Fruit fly (Drosophila melanogaster) Kc167 (cell line): ENCODE results near the gene Nost.

ENCODE experiments used
- Myc ChIP-seq: fragments of >200 bp; optimal IDR thresholded peaks from 2 replicates; lab custom pipeline; 2017; ENCODE audit warnings: missing external identifiers
- Sin3A ChIP-seq: fragments of >200 bp; optimal IDR thresholded peaks from 2 replicates; lab custom pipeline; 2018; ENCODE audit warnings: missing external identifiers
- h ChIP-seq: fragments of >200 bp; optimal IDR thresholded peaks from 3 replicates; lab custom pipeline; 2018; ENCODE audit warnings: missing external identifiers
- insv ChIP-seq: fragments of >200 bp; optimal IDR thresholded peaks from 3 replicates; lab custom pipeline; 2018; ENCODE audit warnings: missing external identifiers
- psq ChIP-seq: fragments of >200 bp; optimal IDR thresholded peaks from 2 replicates; lab custom pipeline; 2017; ENCODE audit warnings: missing external identifiers
- ttk ChIP-seq: sonication (Bioruptor generic); optimal IDR thresholded peaks from 2 replicates; lab custom pipeline; 2017; ENCODE audit warnings: missing external identifiers

Gene Nost

DNA sequence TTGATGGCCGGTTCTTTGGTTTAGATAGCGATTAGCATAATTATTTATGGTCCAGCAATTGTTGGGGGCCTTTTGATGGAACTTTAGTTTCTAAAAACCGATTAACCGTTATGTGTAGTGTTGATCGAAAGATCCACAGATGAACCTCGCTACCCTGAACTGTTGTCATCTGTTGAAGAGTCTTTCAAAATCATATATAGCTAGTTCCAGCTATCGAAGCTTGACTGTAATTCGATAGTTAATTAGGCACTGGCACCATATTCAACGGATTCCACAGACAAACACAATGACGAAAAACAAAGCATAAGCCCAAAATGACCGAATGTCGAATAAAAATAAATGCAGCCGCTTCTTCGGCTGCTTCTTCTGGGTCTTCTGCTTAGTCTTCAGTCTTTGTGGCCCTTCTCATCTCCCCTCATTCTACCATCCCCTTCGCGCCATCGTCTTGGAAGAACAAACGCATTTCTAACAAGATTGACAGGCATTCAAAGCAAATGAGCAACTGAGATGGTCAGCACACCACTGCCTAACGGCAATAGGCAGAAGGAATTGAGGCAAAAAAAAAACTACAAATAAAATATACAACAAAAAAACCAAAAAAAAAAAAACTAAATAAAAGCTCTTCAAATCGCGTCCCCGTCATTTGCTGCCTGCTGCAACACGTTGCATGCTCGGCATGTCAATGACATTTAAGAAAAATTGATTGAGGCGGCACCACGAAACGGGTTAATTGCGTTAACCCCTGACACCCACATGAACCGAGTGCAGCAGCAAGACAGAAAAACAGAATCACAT lies 13.9 kb downstream of the Nost start:
- TF ChIP-seq psq (no peak), h (lab: Kevin White, UChicago) (no peak)

DNA sequence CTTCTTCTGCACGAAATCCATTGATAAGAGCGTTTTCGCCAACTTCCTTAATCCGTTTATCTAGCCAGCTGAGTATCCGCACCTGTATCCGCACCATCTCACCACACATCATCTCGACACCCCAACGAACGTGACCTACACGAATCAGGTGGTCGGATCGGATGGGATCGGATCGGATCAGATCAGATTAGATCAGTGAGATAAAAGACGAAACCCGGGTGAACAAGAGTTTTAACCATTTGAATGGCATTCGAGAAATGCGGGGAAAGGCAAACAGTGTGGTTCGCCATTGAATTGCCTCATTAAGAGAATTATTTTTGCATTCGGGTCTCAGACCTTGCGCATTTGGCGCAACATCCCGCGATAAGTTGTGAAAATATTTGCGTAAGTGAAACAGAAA lies 14.9 kb downstream of the Nost start:
- TF ChIP-seq Sin3A (no peak), h (lab: Kevin White, UChicago) (no peak), insv (no peak), Myc (lab: Kevin White, UChicago) (no peak), ttk (lab: Kevin White, UChicago) (no peak), psq (no peak)

DNA sequence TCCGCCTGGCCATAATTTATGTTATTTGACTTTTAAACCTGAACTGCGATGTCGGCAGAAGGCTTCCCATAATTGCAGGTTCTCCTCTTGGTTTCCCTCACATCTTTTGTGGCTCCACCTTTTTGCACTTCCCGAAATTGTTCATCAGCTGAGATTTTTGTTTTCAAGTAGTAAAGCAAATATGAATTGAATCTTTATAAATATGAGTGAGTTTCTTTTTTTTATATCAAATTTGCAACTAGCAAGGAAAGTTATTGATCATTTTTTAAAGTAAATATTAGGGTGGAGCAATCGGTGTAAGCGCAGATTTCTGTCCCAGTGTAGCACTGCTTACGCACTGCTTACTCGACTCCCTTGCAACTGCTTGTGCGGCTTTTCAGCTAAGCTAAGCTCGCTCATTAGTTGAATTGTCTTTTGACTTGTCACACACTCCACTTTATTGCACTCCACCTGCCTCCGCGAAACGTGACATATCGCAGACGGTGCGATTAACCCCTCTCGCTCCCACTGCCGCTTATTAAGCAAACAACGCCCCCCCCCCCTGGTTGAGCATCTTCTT lies 16.5 kb downstream of the Nost start:
- TF ChIP-seq insv (no peak), Sin3A (no peak), ttk (lab: Kevin White, UChicago) (no peak)

DNA sequence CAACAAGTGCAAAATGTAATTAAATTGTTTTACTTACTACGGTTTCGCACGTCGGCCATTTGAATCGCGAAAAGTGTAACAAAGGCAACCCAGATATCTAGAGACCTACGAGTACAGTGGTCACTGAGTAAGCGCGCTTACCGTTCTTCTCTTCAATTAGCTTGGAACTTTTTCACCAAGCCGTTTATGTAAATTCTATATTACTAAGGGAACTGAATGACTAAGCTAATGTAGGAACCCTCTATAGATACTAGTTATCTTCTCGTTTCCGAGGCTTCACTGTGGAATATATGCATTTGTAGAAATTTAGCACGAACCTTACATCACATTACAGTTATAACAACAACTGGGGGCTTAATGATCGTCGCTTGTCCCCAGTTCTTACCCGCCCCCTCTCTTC lies 17.0 kb downstream of the Nost start:
- TF ChIP-seq insv (no peak), psq (no peak), ttk (lab: Kevin White, UChicago) (no peak), Sin3A (no peak), h (lab: Kevin White, UChicago) (no peak), Myc (lab: Kevin White, UChicago) (no peak)

DNA sequence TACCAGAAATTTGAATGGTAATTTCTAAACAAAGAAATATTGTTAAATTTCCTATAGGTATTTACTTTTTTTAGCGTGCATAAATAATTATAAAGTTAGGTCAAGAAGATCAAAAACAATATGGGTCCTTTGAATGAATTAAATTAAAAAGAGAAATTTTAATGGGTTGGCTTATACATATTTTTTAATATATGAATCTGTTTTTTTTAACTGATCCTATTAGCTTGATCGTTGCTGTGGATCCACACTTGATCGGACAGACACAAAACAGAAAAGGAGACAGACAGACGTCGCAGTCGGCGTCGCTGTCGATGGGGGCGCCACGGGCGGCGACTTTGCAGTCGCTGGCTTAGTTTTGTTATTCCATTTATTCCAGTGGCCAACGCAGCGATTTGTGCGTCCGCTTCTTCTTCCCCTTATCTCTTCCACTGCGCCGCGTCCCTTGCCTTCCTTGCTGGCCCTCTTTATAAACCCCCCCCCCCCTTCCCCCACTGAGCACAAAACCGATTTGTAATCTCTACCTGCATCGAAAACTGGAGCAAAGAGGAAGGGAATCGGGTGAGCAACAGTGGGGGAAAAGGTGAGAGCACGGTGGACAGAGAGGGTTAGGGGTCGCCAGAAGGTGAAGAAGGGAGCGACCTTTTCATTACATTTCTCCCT lies 17.9 kb downstream of the Nost start:
- TF ChIP-seq psq (no peak), insv (no peak), Myc (lab: Kevin White, UChicago) (no peak), h (lab: Kevin White, UChicago) (no peak), ttk (lab: Kevin White, UChicago) (no peak), Sin3A (no peak)

DNA sequence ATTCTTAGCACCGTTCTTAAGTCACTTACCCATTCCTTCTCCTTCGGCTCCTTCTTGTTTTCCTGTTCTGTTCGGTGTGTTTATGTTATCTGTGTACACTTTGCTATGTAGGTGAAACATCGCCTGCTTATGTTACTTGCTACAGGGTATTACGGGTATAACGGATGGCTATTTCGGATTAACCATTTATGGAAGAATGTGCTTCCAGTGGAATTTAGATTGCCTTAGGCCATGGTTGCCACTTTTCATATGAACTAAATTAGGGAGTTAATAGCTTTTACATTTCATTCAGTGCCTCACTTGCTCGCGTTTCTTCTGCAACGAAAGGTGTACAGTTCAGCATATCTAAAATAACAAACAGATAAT lies 18.4 kb downstream of the Nost start:
- no peak for TF ChIP-seq Sin3A
- no peak for TF ChIP-seq psq
- TF ChIP-seq ttk (lab: Kevin White, UChicago) = no peak
- TF ChIP-seq Myc (lab: Kevin White, UChicago) = no peak
- no peak for TF ChIP-seq h (lab: Kevin White, UChicago)
- no peak for TF ChIP-seq insv

DNA sequence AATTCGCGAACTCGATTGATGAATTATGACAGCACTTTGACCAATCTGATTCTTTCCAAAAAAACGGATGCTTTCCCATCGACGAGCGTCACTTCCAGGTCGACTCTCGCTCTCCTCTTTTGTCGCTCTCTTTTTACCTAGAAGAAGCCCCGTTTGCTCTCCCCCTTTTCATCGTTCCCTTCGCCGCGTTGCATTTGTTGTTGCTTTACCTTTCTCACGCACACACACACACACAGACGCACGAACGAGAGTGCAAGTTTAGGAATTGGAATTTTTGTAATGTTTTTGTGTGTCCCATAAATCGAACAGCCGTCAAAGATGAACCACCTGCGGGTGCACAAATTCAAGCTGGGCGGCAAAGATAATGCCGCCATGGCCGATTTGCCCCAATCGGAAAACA lies 18.9 kb downstream of the Nost start:
- TF ChIP-seq insv (no peak), Myc (lab: Kevin White, UChicago) (no peak), Sin3A (no peak), ttk (lab: Kevin White, UChicago) (no peak), h (lab: Kevin White, UChicago) (no peak), psq (no peak)

DNA sequence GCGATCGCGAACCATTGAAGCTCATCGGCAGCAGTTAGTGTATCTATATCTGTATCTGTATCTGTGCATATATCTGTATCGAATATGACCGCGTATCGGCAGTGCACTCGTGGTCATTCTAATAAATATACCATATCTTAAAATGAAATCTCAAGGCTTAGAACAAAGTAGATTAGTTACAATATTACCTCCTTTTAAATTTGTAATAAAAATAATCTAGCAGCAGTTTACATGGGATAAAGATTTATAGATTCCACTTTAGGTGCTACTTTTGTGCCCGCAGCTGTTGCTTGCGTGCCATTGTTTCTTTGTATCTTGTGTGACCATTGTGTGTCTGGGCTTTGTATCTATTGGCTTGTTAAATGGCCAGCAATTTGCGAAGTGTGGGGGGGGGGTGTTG lies 30.1 kb downstream of the Nost start:
- TF ChIP-seq insv = no peak
- no peak for TF ChIP-seq psq
- no peak for TF ChIP-seq ttk (lab: Kevin White, UChicago)
- no peak for TF ChIP-seq Myc (lab: Kevin White, UChicago)
- TF ChIP-seq Sin3A = no peak

DNA sequence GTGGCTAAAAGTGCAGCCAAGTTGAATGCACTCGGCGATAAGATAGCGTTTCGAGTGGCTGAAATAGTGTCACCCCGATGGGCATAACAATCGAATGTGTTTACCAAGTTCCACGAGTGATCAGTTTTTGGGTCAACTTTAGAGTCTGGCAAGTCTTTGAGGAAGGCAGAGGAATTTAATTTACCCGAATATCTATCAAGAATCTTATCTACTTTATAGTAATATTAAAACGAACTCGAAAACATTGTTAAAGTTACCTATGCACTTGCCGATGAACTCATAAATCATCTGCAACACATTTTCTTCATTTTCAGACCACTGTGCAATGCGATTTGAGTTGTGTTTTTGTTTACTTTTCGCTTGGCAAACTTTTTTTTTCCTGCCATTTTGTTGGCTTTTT lies 31.3 kb downstream of the Nost start:
- TF ChIP-seq psq (no peak), ttk (lab: Kevin White, UChicago) (no peak), insv (no peak), h (lab: Kevin White, UChicago) (no peak), Myc (lab: Kevin White, UChicago) (no peak), Sin3A (no peak)

DNA sequence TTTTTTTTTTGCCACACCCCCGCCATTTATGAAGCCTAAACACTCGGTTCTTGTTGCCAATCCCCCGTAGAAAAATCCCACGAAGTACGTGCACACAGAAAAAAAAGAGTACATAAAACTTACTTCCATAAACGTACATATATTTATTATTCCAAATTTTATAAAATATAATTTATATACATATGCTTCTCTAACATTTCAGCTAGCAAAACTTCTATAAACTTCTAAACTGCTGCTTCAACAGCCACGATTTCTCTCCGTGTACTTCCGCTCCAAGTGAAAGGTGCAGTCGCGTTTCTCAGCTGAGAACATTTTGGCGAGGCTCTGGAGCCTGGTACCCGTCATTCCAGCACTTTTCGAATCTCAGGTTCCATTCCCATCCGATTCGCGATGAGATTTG lies 32.7 kb downstream of the Nost start:
- TF ChIP-seq psq = no peak

DNA sequence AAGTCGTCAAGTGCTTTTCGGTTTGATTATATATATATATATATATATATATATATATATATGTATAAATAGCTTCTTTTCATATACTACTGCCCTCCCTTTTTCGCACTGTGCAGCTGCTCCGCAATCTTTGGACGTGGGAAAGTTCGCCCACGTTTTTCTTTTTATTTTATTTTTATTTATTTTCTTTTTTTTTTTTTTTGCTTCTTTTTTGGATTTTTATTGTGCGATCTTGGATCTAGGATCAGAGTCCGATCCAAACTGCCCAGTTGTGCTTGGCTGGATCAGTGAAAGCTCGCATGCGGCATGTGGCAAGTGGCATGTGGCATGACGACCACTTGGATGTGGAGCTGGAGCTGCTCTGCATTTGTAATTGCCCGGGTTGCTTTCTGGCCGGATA lies 33.4 kb downstream of the Nost start:
- TF ChIP-seq psq (no peak), Myc (lab: Kevin White, UChicago) (no peak), Sin3A (no peak), h (lab: Kevin White, UChicago) (no peak), insv (no peak)

DNA sequence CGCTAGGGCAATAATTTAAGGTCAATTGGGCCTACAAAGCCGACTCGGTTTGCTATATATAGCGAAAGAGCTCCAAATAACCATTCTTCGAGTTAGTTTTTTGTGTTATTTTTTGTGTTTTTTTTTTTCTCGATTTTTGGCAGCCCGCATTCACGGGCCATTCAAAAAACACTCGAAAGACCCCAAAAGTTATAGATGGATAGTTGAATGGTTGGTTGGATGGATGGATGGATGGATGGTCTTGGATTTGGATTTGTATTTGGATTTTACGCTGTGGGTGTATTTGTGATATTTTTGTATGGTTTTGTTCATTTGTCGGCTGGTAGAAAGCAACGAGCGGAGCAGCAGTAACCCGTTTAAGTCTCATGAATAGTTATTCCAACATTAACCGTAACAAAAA lies 34.0 kb downstream of the Nost start:
- TF ChIP-seq Sin3A (no peak), Myc (lab: Kevin White, UChicago) (no peak), insv (no peak)

DNA sequence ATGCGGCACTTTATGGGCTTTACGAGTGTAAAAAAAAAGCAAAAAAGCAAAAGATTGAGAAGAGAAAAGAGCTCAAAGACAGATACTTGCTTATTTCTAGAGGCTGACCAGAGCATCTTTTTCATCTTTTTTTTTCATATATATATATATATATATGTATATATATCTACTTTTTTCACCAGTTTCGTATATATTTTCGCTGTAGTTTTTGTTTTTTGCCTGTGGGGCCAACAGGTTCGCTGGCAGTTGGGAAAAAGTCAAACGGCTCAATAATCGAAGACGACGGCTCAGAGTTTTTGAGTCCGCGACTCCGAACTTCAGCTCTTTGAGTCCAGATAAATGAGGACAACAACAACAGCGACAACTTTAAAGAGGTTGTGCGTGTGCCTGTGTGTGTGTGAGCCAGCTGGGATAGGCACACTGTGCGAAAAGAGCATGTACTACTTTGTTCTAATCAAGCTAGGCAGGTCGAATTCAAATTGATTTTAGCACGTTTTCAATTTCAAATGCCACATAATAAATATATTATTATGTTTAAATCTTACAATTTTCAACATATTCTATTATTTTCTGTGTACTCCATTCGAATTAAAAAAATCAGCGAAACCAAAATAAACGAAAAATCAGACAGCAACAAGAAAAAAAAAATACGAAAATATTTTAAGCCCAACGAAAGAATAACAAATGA lies 36.9 kb downstream of the Nost start:
- TF ChIP-seq Myc (lab: Kevin White, UChicago) (no peak), Sin3A (no peak), h (lab: Kevin White, UChicago) (no peak), insv (no peak), psq (no peak), ttk (lab: Kevin White, UChicago) (no peak)
